Fruit fly (Drosophila melanogaster) whole organism, embryonic: ENCODE data around the gene Ykt6.

Experiments used
- Bgb ChIP-seq: fragments of 200-800 bp; sonication (Bioruptor generic); IDR thresholded peaks from 2 replicates; pipeline ENCODE4 v1.3.6; 2022; ENCODE audit warnings: missing biosample characterization, missing genetic modification characterization; ENCODE audit not compliant: partially characterized antibody
- CG12155 ChIP-seq: fragments of 200-800 bp; sonication (Bioruptor generic); optimal IDR thresholded peaks from 3 replicates; lab custom pipeline; 2016; ENCODE audit warnings: missing biosample characterization, missing genetic modification characterization
- CG14710 ChIP-seq: fragments of 200-800 bp; sonication (Bioruptor generic); optimal IDR thresholded peaks from 3 replicates; lab custom pipeline; 2019; ENCODE audit warnings: missing biosample characterization, mild to moderate bottlenecking, missing genetic modification characterization, moderate library complexity
- CG14860 ChIP-seq: fragments of 200-800 bp; sonication (Bioruptor generic); IDR thresholded peaks from 3 replicates; pipeline ENCODE4 v1.3.6; 2022; ENCODE audit warnings: missing biosample characterization, missing genetic modification characterization; ENCODE audit not compliant: partially characterized antibody
- CG15514 ChIP-seq: fragments of 200-800 bp; sonication (Bioruptor generic); optimal IDR thresholded peaks from 3 replicates; lab custom pipeline; 2017; ENCODE audit warnings: missing biosample characterization, missing genetic modification characterization, mild to moderate bottlenecking, moderate library complexity, missing genetic modification reagents
- CG16863 ChIP-seq: fragments of 200-800 bp; sonication (Bioruptor generic); optimal IDR thresholded peaks from 3 replicates; lab custom pipeline; 2016; ENCODE audit warnings: missing biosample characterization, missing genetic modification characterization
- CG17829 ChIP-seq: fragments of 200-800 bp; optimal IDR thresholded peaks from 2 replicates; lab custom pipeline; 2019; ENCODE audit warnings: missing biosample characterization, mild to moderate bottlenecking, missing genetic modification characterization, moderate library complexity
- CG2120 ChIP-seq: fragments of 200-800 bp; sonication (Bioruptor generic); optimal IDR thresholded peaks from 3 replicates; lab custom pipeline; 2016; ENCODE audit warnings: missing biosample characterization, missing genetic modification characterization
- CG2889 ChIP-seq: fragments of 200-800 bp; sonication (Bioruptor generic); IDR thresholded peaks from 3 replicates; pipeline ENCODE4 v1.3.6; 2022; ENCODE audit warnings: missing biosample characterization, missing genetic modification characterization
- CG30020 ChIP-seq: fragments of 200-800 bp; optimal IDR thresholded peaks from 2 replicates; lab custom pipeline; 2019; ENCODE audit warnings: missing biosample characterization, mild to moderate bottlenecking, missing genetic modification characterization, moderate library complexity
- CG32532 ChIP-seq: fragments of 200-800 bp; sonication (Bioruptor generic); IDR thresholded peaks from 2 replicates; pipeline ENCODE4 v1.3.6; 2022; ENCODE audit warnings: missing biosample characterization, missing genetic modification characterization
- CG34224 ChIP-seq: fragments of 200-800 bp; sonication (Bioruptor generic); IDR thresholded peaks from 3 replicates; pipeline ENCODE4 v1.3.6; 2022; ENCODE audit warnings: missing biosample characterization, missing genetic modification characterization; ENCODE audit not compliant: partially characterized antibody
- CG34376 ChIP-seq: fragments of 200-800 bp; sonication (Bioruptor generic); optimal IDR thresholded peaks from 2 replicates; lab custom pipeline; 2018; ENCODE audit warnings: missing biosample characterization, mild to moderate bottlenecking, missing genetic modification characterization
- CG42726 ChIP-seq: fragments of 200-800 bp; sonication (Bioruptor generic); IDR thresholded peaks from 2 replicates; pipeline ENCODE4 v1.3.6; 2022; ENCODE audit warnings: missing biosample characterization, missing genetic modification characterization; ENCODE audit not compliant: partially characterized antibody
- CG6791 ChIP-seq: fragments of 200-800 bp; sonication (Bioruptor generic); IDR thresholded peaks from 3 replicates; pipeline ENCODE4 v1.3.6; 2022; ENCODE audit warnings: missing biosample characterization, missing genetic modification characterization; ENCODE audit not compliant: partially characterized antibody
- CG7556 ChIP-seq: fragments of 200-800 bp; sonication (Bioruptor generic); optimal IDR thresholded peaks from 2 replicates; lab custom pipeline; 2017; ENCODE audit warnings: missing biosample characterization, mild to moderate bottlenecking, missing genetic modification characterization
- CG9797 ChIP-seq: fragments of 200-800 bp; sonication (Bioruptor generic); optimal IDR thresholded peaks from 3 replicates; lab custom pipeline; 2018; ENCODE audit warnings: missing biosample characterization, mild to moderate bottlenecking, missing genetic modification characterization
- CG9932 ChIP-seq: fragments of 200-800 bp; sonication (Bioruptor generic); IDR thresholded peaks from 2 replicates; pipeline ENCODE4 v1.3.6; 2022; ENCODE audit warnings: missing biosample characterization, missing genetic modification characterization
- Camta ChIP-seq: fragments of 200-800 bp; sonication (Bioruptor generic); optimal IDR thresholded peaks from 2 replicates; lab custom pipeline; 2016; ENCODE audit warnings: missing biosample characterization, missing genetic modification characterization
- CrebB ChIP-seq: fragments of 200-800 bp; sonication (Bioruptor generic); optimal IDR thresholded peaks from 3 replicates; lab custom pipeline; 2018; ENCODE audit warnings: missing biosample characterization, mild to moderate bottlenecking, missing genetic modification characterization
- Doc2 ChIP-seq: fragments of 200-800 bp; sonication (Bioruptor generic); IDR thresholded peaks from 2 replicates; pipeline ENCODE4 v1.3.6; 2022; ENCODE audit warnings: missing biosample characterization, missing genetic modification characterization
- Drgx ChIP-seq: fragments of 200-800 bp; sonication (Bioruptor generic); IDR thresholded peaks from 2 replicates; pipeline ENCODE4 v1.3.6; 2022; ENCODE audit warnings: missing biosample characterization, missing genetic modification characterization
- H2.0 ChIP-seq: fragments of 200-800 bp; sonication (Bioruptor generic); IDR thresholded peaks from 2 replicates; pipeline ENCODE4 v1.3.6; 2022; ENCODE audit warnings: missing biosample characterization, missing genetic modification characterization
- Hr78 ChIP-seq, 2 experiments: fragments of 200-800 bp in 1 of 2; fragments of >200 bp in 1 of 2; sonication (Bioruptor generic) in 1 of 2; optimal IDR thresholded peaks; 2 replicates each; lab custom pipeline; 2017 to 2019; ENCODE audit warnings: missing biosample characterization in 2 of 2, missing genetic modification characterization in 2 of 2, mild to moderate bottlenecking in 1 of 2, moderate library complexity in 1 of 2
- MESR4 ChIP-seq: fragments of 200-800 bp; sonication (Bioruptor generic); optimal IDR thresholded peaks from 2 replicates; lab custom pipeline; 2018; ENCODE audit warnings: missing biosample characterization, mild to moderate bottlenecking, missing genetic modification characterization, moderate library complexity
- Trl ChIP-seq, 3 experiments: fragments of >200 bp in 2 of 3; fragments of 200-800 bp in 1 of 3; sonication (Bioruptor generic) in 1 of 3; optimal IDR thresholded peaks; 2 replicates in 1 of 3; 3 replicates in 2 of 3; lab custom pipeline; 2016 to 2017; ENCODE audit warnings: missing biosample characterization in 1 of 3, missing genetic modification characterization in 1 of 3
- Xbp1 ChIP-seq: fragments of 200-800 bp; sonication (Bioruptor generic); optimal IDR thresholded peaks from 3 replicates; lab custom pipeline; 2016; ENCODE audit warnings: missing biosample characterization, mild to moderate bottlenecking, missing genetic modification characterization
- YL-1 ChIP-seq: fragments of 200-800 bp; sonication (Bioruptor generic); optimal IDR thresholded peaks from 3 replicates; lab custom pipeline; 2017; ENCODE audit warnings: missing biosample characterization, mild to moderate bottlenecking, missing genetic modification characterization
- ase ChIP-seq: fragments of 200-800 bp; sonication (Bioruptor generic); IDR thresholded peaks from 3 replicates; pipeline ENCODE4 v1.3.6; 2022; ENCODE audit warnings: missing biosample characterization, missing genetic modification characterization
- az2 ChIP-seq: fragments of 200-800 bp; sonication (Bioruptor generic); optimal IDR thresholded peaks from 3 replicates; lab custom pipeline; 2016; ENCODE audit warnings: missing biosample characterization, missing genetic modification characterization
- bbx ChIP-seq: fragments of 200-800 bp; sonication (Bioruptor generic); IDR thresholded peaks from 2 replicates; pipeline ENCODE4 v1.3.6; 2022; ENCODE audit warnings: missing biosample characterization, missing genetic modification characterization; ENCODE audit not compliant: partially characterized antibody
- bsh ChIP-seq, 2 experiments: fragments of 200-800 bp; sonication (Bioruptor generic); optimal IDR thresholded peaks; 2 replicates each; lab custom pipeline; 2017 to 2018; ENCODE audit warnings: mild to moderate bottlenecking in 2 of 2, missing biosample characterization in 2 of 2, missing genetic modification characterization in 2 of 2, moderate library complexity in 1 of 2
- caup ChIP-seq: fragments of 200-800 bp; sonication (Bioruptor generic); optimal IDR thresholded peaks from 3 replicates; lab custom pipeline; 2017; ENCODE audit warnings: missing biosample characterization, mild to moderate bottlenecking, missing genetic modification characterization, moderate library complexity; ENCODE audit not compliant: severe bottlenecking
- crp ChIP-seq, 2 experiments: fragments of 200-800 bp; sonication (Bioruptor generic); optimal IDR thresholded peaks; 2 replicates in 1 of 2; 3 replicates in 1 of 2; lab custom pipeline; 2017; ENCODE audit warnings: missing biosample characterization in 2 of 2, missing genetic modification characterization in 2 of 2, mild to moderate bottlenecking in 1 of 2, moderate library complexity in 1 of 2
- dati ChIP-seq: fragments of 200-800 bp; sonication (Bioruptor generic); IDR thresholded peaks from 2 replicates; pipeline ENCODE4 v1.3.6; 2022; ENCODE audit warnings: missing biosample characterization, missing genetic modification characterization
- disco-r ChIP-seq: fragments of 200-800 bp; sonication (Bioruptor generic); optimal IDR thresholded peaks from 2 replicates; lab custom pipeline; 2016; ENCODE audit warnings: missing biosample characterization, missing genetic modification characterization
- hkb ChIP-seq, 2 experiments: fragments of 200-800 bp in 1 of 2; fragments of >200 bp in 1 of 2; sonication (Bioruptor generic) in 1 of 2; IDR thresholded peaks in 1 of 2; optimal IDR thresholded peaks in 1 of 2; 2 replicates each; pipeline versions ENCODE4 v1.3.6 to Lab custom; 2017 to 2022; ENCODE audit warnings: missing biosample characterization in 1 of 2, missing genetic modification characterization in 1 of 2
- inv ChIP-seq: fragments of 200-800 bp; sonication (Bioruptor generic); IDR thresholded peaks from 2 replicates; pipeline ENCODE4 v1.3.6; 2022; ENCODE audit warnings: missing biosample characterization, missing genetic modification characterization; ENCODE audit not compliant: partially characterized antibody
- kni ChIP-seq: fragments of 200-800 bp; sonication (Bioruptor generic); optimal IDR thresholded peaks from 3 replicates; lab custom pipeline; 2017; ENCODE audit warnings: mild to moderate bottlenecking, missing biosample characterization, missing genetic modification reagents, missing genetic modification characterization
- lov ChIP-seq, 2 experiments: fragments of 200-800 bp in 1 of 2; fragments of >200 bp in 1 of 2; sonication (Bioruptor generic) in 1 of 2; IDR thresholded peaks in 1 of 2; optimal IDR thresholded peaks in 1 of 2; 2 replicates in 1 of 2; 3 replicates in 1 of 2; pipeline versions ENCODE4 v1.3.6 to Lab custom; 2017 to 2022; ENCODE audit warnings: missing biosample characterization in 1 of 2, missing genetic modification characterization in 1 of 2
- mirr ChIP-seq: fragments of 200-800 bp; sonication (Bioruptor generic); optimal IDR thresholded peaks from 3 replicates; lab custom pipeline; 2018; ENCODE audit warnings: missing biosample characterization, mild to moderate bottlenecking, missing genetic modification characterization
- onecut ChIP-seq: fragments of 200-800 bp; sonication (Bioruptor generic); IDR thresholded peaks from 2 replicates; pipeline ENCODE4 v1.3.6; 2022; ENCODE audit warnings: missing biosample characterization, missing genetic modification characterization
- pros ChIP-seq: fragments of 200-800 bp; sonication (Bioruptor generic); optimal IDR thresholded peaks from 3 replicates; lab custom pipeline; 2019; ENCODE audit warnings: missing biosample characterization, mild to moderate bottlenecking, missing genetic modification characterization, moderate library complexity
- pzg ChIP-seq: fragments of 200-800 bp; sonication (Bioruptor generic); optimal IDR thresholded peaks from 3 replicates; lab custom pipeline; 2018; ENCODE audit warnings: missing biosample characterization, mild to moderate bottlenecking, missing genetic modification characterization, moderate library complexity
- shn ChIP-seq: fragments of 200-800 bp; sonication (Bioruptor generic); optimal IDR thresholded peaks from 3 replicates; lab custom pipeline; 2016; ENCODE audit warnings: missing biosample characterization, missing genetic modification characterization
- zf30C ChIP-seq: fragments of 200-800 bp; sonication (Bioruptor generic); optimal IDR thresholded peaks from 3 replicates; lab custom pipeline; 2018; ENCODE audit warnings: missing biosample characterization, mild to moderate bottlenecking, missing genetic modification characterization
- zfh2 ChIP-seq: fragments of 200-800 bp; sonication (Bioruptor generic); optimal IDR thresholded peaks from 2 replicates; lab custom pipeline; 2016; ENCODE audit warnings: missing biosample characterization, missing genetic modification characterization

Ykt6 gene

dm6 chrX:7946858-7947313 lies 26.7 kb downstream of the Ykt6 start, which contains the start of gene orion (continued):
- peak; percentile 9 for TF ChIP-seq zf30C (GFP tag; lab: Kevin White, UChicago)
- peak; percentile 90 for TF ChIP-seq bbx
- TF ChIP-seq Doc2 (GFP tag; lab: Robert Waterston, UW): no peak
- TF ChIP-seq CG2889 (GFP tag; lab: Robert Waterston, UW): no peak
- TF ChIP-seq Bgb (GFP tag; lab: Robert Waterston, UW): peak; percentile 82
- peak; percentile 42 for TF ChIP-seq CG17829
- TF ChIP-seq pros (GFP tag; lab: Kevin White, UChicago): peak; percentile 79
- TF ChIP-seq hkb (optimal IDR thresholded peaks at IDR 0.05; lab: Kevin White, UChicago): no peak
- TF ChIP-seq hkb (GFP tag; IDR thresholded peaks at IDR 0.05; lab: Robert Waterston, UW): peak; percentile 35; the same call in 1 of the 2 replicates
- TF ChIP-seq lov (optimal IDR thresholded peaks at IDR 0.05; lab: Kevin White, UChicago): no peak
- TF ChIP-seq lov (GFP tag; IDR thresholded peaks at IDR 0.05; lab: Robert Waterston, UW): 0 out of 3 replicates have a peak, but pooled peaks have one; percentile 24
- TF ChIP-seq Camta (GFP tag; lab: Kevin White, UChicago): no peak
- peak; percentile 82 for TF ChIP-seq CG34224
- TF ChIP-seq CG42726 (GFP tag; lab: Robert Waterston, UW): peak; percentile 62; the same call in 1 of the 2 replicates
- TF ChIP-seq YL-1 (GFP tag; lab: Kevin White, UChicago): peak; percentile 67
- peak; percentile 27 for TF ChIP-seq CG9797
- TF ChIP-seq crp (GFP tag; optimal IDR thresholded peaks at IDR 0.05; lab: Kevin White, UChicago): peak in 1 of 2 experiments; percentile 7
- no peak for TF ChIP-seq shn (GFP tag; lab: Kevin White, UChicago)
- TF ChIP-seq CG12155 (GFP tag; lab: Kevin White, UChicago): peak; percentile 67
- no peak for TF ChIP-seq dati (GFP tag; lab: Robert Waterston, UW)
- TF ChIP-seq CG7556 (GFP tag; lab: Kevin White, UChicago): no peak
- TF ChIP-seq caup (GFP tag; lab: Kevin White, UChicago): no peak
- TF ChIP-seq zfh2 (GFP tag; lab: Kevin White, UChicago): no peak
- TF ChIP-seq pzg (GFP tag; lab: Kevin White, UChicago): peak; percentile 32
- TF ChIP-seq CG2120 (GFP tag; lab: Kevin White, UChicago): peak; percentile 28
- peak; percentile 79 for TF ChIP-seq Drgx (GFP tag; lab: Robert Waterston, UW)
- TF ChIP-seq Trl (optimal IDR thresholded peaks at IDR 0.05; lab: Kevin White, UChicago): peak; percentile 26 to 52
- TF ChIP-seq Trl (GFP tag; optimal IDR thresholded peaks at IDR 0.05; lab: Kevin White, UChicago): no peak
- peak; percentile 58 for TF ChIP-seq CG9932 (GFP tag; lab: Robert Waterston, UW)
- TF ChIP-seq Xbp1: peak; percentile 8
- peak; percentile 5 for TF ChIP-seq CrebB (tag; lab: Kevin White, UChicago)
- TF ChIP-seq CG32532: peak; percentile 31; the same call in 1 of the 2 replicates
- peak in 1 of 2 experiments; percentile 97 for TF ChIP-seq Hr78 (GFP tag; optimal IDR thresholded peaks at IDR 0.05; lab: Kevin White, UChicago)
- no peak for TF ChIP-seq ase (GFP tag; lab: Robert Waterston, UW)
- peak; percentile 55 for TF ChIP-seq CG15514 (GFP tag; lab: Kevin White, UChicago)
- TF ChIP-seq inv (GFP tag; lab: Robert Waterston, UW): peak; percentile 54
- TF ChIP-seq CG14710 (tag; lab: Kevin White, UChicago): peak; percentile 2
- peak; percentile 29 for TF ChIP-seq CG30020 (tag; lab: Kevin White, UChicago)
- TF ChIP-seq CG16863 (GFP tag; lab: Kevin White, UChicago): no peak
- TF ChIP-seq CG6791: peak; percentile 85
- TF ChIP-seq H2.0 (GFP tag; lab: Robert Waterston, UW): no peak
- TF ChIP-seq mirr: peak; percentile 52
- TF ChIP-seq CG34376 (GFP tag; lab: Kevin White, UChicago): peak; percentile 60
- TF ChIP-seq kni: peak; percentile 52
- TF ChIP-seq MESR4 (GFP tag; lab: Kevin White, UChicago): peak; percentile 22
- no peak for TF ChIP-seq disco-r
- peak; percentile 73 for TF ChIP-seq CG14860
- TF ChIP-seq onecut (GFP tag; lab: Robert Waterston, UW): peak; percentile 45
- peak in 1 of 2 experiments; percentile 68 for TF ChIP-seq bsh (GFP tag; optimal IDR thresholded peaks at IDR 0.05; lab: Kevin White, UChicago)
- peak; percentile 3 for TF ChIP-seq az2 (GFP tag; lab: Kevin White, UChicago)
